Fruit fly (Drosophila melanogaster) whole organism, embryonic: Measurements from ENCODE around the gene Reepl1.

Source experiments
- Ada2b ChIP-seq: fragments of 200-800 bp; sonication (Bioruptor generic); IDR thresholded peaks from 2 replicates; pipeline ENCODE4 v1.3.6; 2022; ENCODE audit warnings: missing biosample characterization, missing genetic modification characterization
- B-H2 ChIP-seq: fragments of 200-800 bp; sonication (Bioruptor generic); optimal IDR thresholded peaks from 2 replicates; lab custom pipeline; 2018; ENCODE audit warnings: missing biosample characterization, mild to moderate bottlenecking, missing genetic modification characterization
- CG10267 ChIP-seq: fragments of 200-800 bp; sonication (Bioruptor generic); optimal IDR thresholded peaks from 2 replicates; lab custom pipeline; 2018; ENCODE audit warnings: missing biosample characterization, mild to moderate bottlenecking, missing genetic modification characterization, moderate library complexity
- CG12744 ChIP-seq: fragments of 200-800 bp; sonication (Bioruptor generic); optimal IDR thresholded peaks from 2 replicates; lab custom pipeline; 2016; ENCODE audit warnings: missing biosample characterization, missing genetic modification characterization
- CG13123 ChIP-seq: fragments of 200-800 bp; sonication (Bioruptor generic); optimal IDR thresholded peaks from 2 replicates; lab custom pipeline; 2016; ENCODE audit warnings: missing biosample characterization, missing genetic modification characterization
- CG13296 ChIP-seq: fragments of 200-800 bp; sonication (Bioruptor generic); optimal IDR thresholded peaks from 3 replicates; lab custom pipeline; 2018; ENCODE audit warnings: missing biosample characterization, mild to moderate bottlenecking, missing genetic modification characterization
- CG13775 ChIP-seq: fragments of 200-800 bp; sonication (Bioruptor generic); optimal IDR thresholded peaks from 3 replicates; lab custom pipeline; 2017; ENCODE audit warnings: missing biosample characterization, mild to moderate bottlenecking, missing genetic modification characterization
- CG13894 ChIP-seq: fragments of 200-800 bp; sonication (Bioruptor generic); optimal IDR thresholded peaks from 3 replicates; lab custom pipeline; 2018; ENCODE audit warnings: missing biosample characterization, mild to moderate bottlenecking, missing genetic modification characterization, moderate library complexity
- CG14014 ChIP-seq: fragments of 200-800 bp; sonication (Bioruptor generic); IDR thresholded peaks from 2 replicates; pipeline ENCODE4 v1.3.6; 2022; ENCODE audit warnings: missing biosample characterization, missing genetic modification characterization
- CG15073 ChIP-seq: fragments of 200-800 bp; sonication (Bioruptor generic); optimal IDR thresholded peaks from 2 replicates; lab custom pipeline; 2016; ENCODE audit warnings: missing biosample characterization, missing genetic modification characterization
- CG1602 ChIP-seq: fragments of 200-800 bp; sonication (Bioruptor generic); optimal IDR thresholded peaks from 3 replicates; lab custom pipeline; 2016; ENCODE audit warnings: missing biosample characterization, missing genetic modification characterization
- CG2875 ChIP-seq: fragments of 200-800 bp; sonication (Bioruptor generic); optimal IDR thresholded peaks from 2 replicates; lab custom pipeline; 2017; ENCODE audit warnings: missing biosample characterization, mild to moderate bottlenecking, missing genetic modification characterization, missing genetic modification reagents
- CG30403 ChIP-seq: fragments of 200-800 bp; sonication (Bioruptor generic); optimal IDR thresholded peaks from 3 replicates; lab custom pipeline; 2016; ENCODE audit warnings: missing biosample characterization, missing genetic modification characterization
- CG32532 ChIP-seq: fragments of 200-800 bp; sonication (Bioruptor generic); IDR thresholded peaks from 2 replicates; pipeline ENCODE4 v1.3.6; 2022; ENCODE audit warnings: missing biosample characterization, missing genetic modification characterization
- CG3726 ChIP-seq: fragments of 200-800 bp; sonication (Bioruptor generic); IDR thresholded peaks from 3 replicates; pipeline ENCODE4, ENCODE4 v1.3.6; 2022; ENCODE audit warnings: missing biosample characterization, missing genetic modification characterization
- CG4282 ChIP-seq: fragments of 200-800 bp; sonication (Bioruptor generic); optimal IDR thresholded peaks from 2 replicates; lab custom pipeline; 2016; ENCODE audit warnings: missing biosample characterization, missing genetic modification characterization
- CG7372 ChIP-seq: fragments of 200-800 bp; sonication (Bioruptor generic); IDR thresholded peaks from 2 replicates; pipeline ENCODE4 v1.3.6; 2022; ENCODE audit warnings: missing biosample characterization, missing genetic modification characterization
- CG7839 ChIP-seq: fragments of 200-800 bp; sonication (Bioruptor generic); optimal IDR thresholded peaks from 3 replicates; lab custom pipeline; 2018; ENCODE audit warnings: missing biosample characterization, mild to moderate bottlenecking, missing genetic modification characterization, moderate library complexity
- CG8281 ChIP-seq: fragments of 200-800 bp; sonication (Bioruptor generic); optimal IDR thresholded peaks from 2 replicates; lab custom pipeline; 2018; ENCODE audit warnings: missing biosample characterization, mild to moderate bottlenecking, missing genetic modification characterization, moderate library complexity
- CG8924 ChIP-seq: fragments of 200-800 bp; optimal IDR thresholded peaks from 3 replicates; lab custom pipeline; 2019; ENCODE audit warnings: missing biosample characterization, mild to moderate bottlenecking, missing genetic modification characterization, moderate library complexity
- CkIIα-i1 ChIP-seq: fragments of 200-800 bp; sonication (Bioruptor generic); IDR thresholded peaks from 2 replicates; pipeline ENCODE4 v1.3.6; 2022; ENCODE audit warnings: missing biosample characterization, missing genetic modification characterization
- CoRest ChIP-seq: fragments of 200-800 bp; sonication (Bioruptor generic); optimal IDR thresholded peaks from 3 replicates; lab custom pipeline; 2018; ENCODE audit warnings: missing biosample characterization, mild to moderate bottlenecking, missing genetic modification characterization, moderate library complexity
- Dip2 ChIP-seq: fragments of 200-800 bp; sonication (Bioruptor generic); IDR thresholded peaks from 2 replicates; pipeline ENCODE4 v1.3.6; 2022; ENCODE audit warnings: missing biosample characterization, missing genetic modification characterization
- HmgD ChIP-seq: fragments of 200-800 bp; sonication (Bioruptor generic); optimal IDR thresholded peaks from 3 replicates; lab custom pipeline; 2016; ENCODE audit warnings: missing biosample characterization, missing genetic modification characterization
- Hr39 ChIP-seq: fragments of >200 bp; optimal IDR thresholded peaks from 2 replicates; lab custom pipeline; 2017
- Lim3 ChIP-seq: fragments of 200-800 bp; sonication (Bioruptor generic); IDR thresholded peaks from 2 replicates; pipeline ENCODE4 v1.3.6; 2022; ENCODE audit warnings: missing biosample characterization, missing genetic modification characterization
- Meics ChIP-seq: fragments of 200-800 bp; sonication (Bioruptor generic); optimal IDR thresholded peaks from 2 replicates; lab custom pipeline; 2017; ENCODE audit warnings: missing biosample characterization, mild to moderate bottlenecking, missing genetic modification characterization
- NK7.1 ChIP-seq: fragments of 200-800 bp; sonication (Bioruptor generic); optimal IDR thresholded peaks from 3 replicates; lab custom pipeline; 2016; ENCODE audit warnings: missing biosample characterization, missing genetic modification characterization
- Oli ChIP-seq: fragments of 200-800 bp; sonication (Bioruptor generic); optimal IDR thresholded peaks from 2 replicates; lab custom pipeline; 2018; ENCODE audit warnings: missing biosample characterization, mild to moderate bottlenecking, missing genetic modification characterization, moderate library complexity
- PHDP ChIP-seq: fragments of 200-800 bp; sonication (Bioruptor generic); optimal IDR thresholded peaks from 3 replicates; lab custom pipeline; 2018; ENCODE audit warnings: missing biosample characterization, mild to moderate bottlenecking, missing genetic modification characterization, moderate library complexity
- Tbp ChIP-seq: fragments of >200 bp; optimal IDR thresholded peaks from 2 replicates; lab custom pipeline; 2018; ENCODE audit warnings: missing biosample characterization, missing genetic modification characterization
- amos ChIP-seq: fragments of 200-800 bp; sonication (Bioruptor generic); IDR thresholded peaks from 2 replicates; pipeline ENCODE4 v1.3.6; 2022; ENCODE audit warnings: missing biosample characterization, missing genetic modification characterization; ENCODE audit not compliant: partially characterized antibody
- az2 ChIP-seq: fragments of 200-800 bp; sonication (Bioruptor generic); optimal IDR thresholded peaks from 3 replicates; lab custom pipeline; 2016; ENCODE audit warnings: missing biosample characterization, missing genetic modification characterization
- cas ChIP-seq: fragments of 200-800 bp; sonication (Bioruptor generic); IDR thresholded peaks from 2 replicates; pipeline ENCODE4 v1.3.6; 2022; ENCODE audit warnings: missing biosample characterization, missing genetic modification characterization
- crp ChIP-seq, 2 experiments: fragments of 200-800 bp; sonication (Bioruptor generic); optimal IDR thresholded peaks; 2 replicates in 1 of 2; 3 replicates in 1 of 2; lab custom pipeline; 2017; ENCODE audit warnings: missing biosample characterization in 2 of 2, missing genetic modification characterization in 2 of 2, mild to moderate bottlenecking in 1 of 2, moderate library complexity in 1 of 2
- gcm ChIP-seq: fragments of 200-800 bp; sonication (Bioruptor generic); optimal IDR thresholded peaks from 2 replicates; lab custom pipeline; 2019; ENCODE audit warnings: missing biosample characterization, mild to moderate bottlenecking, missing genetic modification characterization, moderate library complexity
- grau ChIP-seq: fragments of 200-800 bp; optimal IDR thresholded peaks from 3 replicates; lab custom pipeline; 2019; ENCODE audit warnings: missing biosample characterization, mild to moderate bottlenecking, missing genetic modification characterization, moderate library complexity
- kay ChIP-seq: fragments of 200-800 bp; sonication (Bioruptor generic); optimal IDR thresholded peaks from 2 replicates; lab custom pipeline; 2016; ENCODE audit warnings: missing biosample characterization, missing genetic modification characterization
- odd ChIP-seq: fragments of 200-800 bp; sonication (Bioruptor generic); optimal IDR thresholded peaks from 2 replicates; lab custom pipeline; 2017; ENCODE audit warnings: missing biosample characterization, mild to moderate bottlenecking, missing genetic modification characterization
- salm ChIP-seq: fragments of 200-800 bp; sonication (Bioruptor generic); optimal IDR thresholded peaks from 2 replicates; lab custom pipeline; 2018; ENCODE audit warnings: missing biosample characterization, mild to moderate bottlenecking, missing genetic modification characterization
- sc ChIP-seq, 3 experiments: fragments of >200 bp in 2 of 3; fragments of 200-800 bp in 1 of 3; sonication (Bioruptor generic) in 1 of 3; optimal IDR thresholded peaks; 2 replicates in 2 of 3; 3 replicates in 1 of 3; lab custom pipeline; 2017; ENCODE audit warnings: mild to moderate bottlenecking in 1 of 3, missing biosample characterization in 1 of 3, missing genetic modification characterization in 1 of 3, missing genetic modification reagents in 1 of 3
- shn ChIP-seq: fragments of 200-800 bp; sonication (Bioruptor generic); optimal IDR thresholded peaks from 3 replicates; lab custom pipeline; 2016; ENCODE audit warnings: missing biosample characterization, missing genetic modification characterization
- sob ChIP-seq: fragments of 200-800 bp; sonication (Bioruptor generic); IDR thresholded peaks from 2 replicates; pipeline ENCODE4 v1.3.6; 2022; ENCODE audit warnings: missing biosample characterization, missing genetic modification characterization
- stwl ChIP-seq: fragments of 200-800 bp; sonication (Bioruptor generic); optimal IDR thresholded peaks from 3 replicates; lab custom pipeline; 2018; ENCODE audit warnings: missing biosample characterization, mild to moderate bottlenecking, missing genetic modification characterization, moderate library complexity
- tap ChIP-seq: fragments of 200-800 bp; optimal IDR thresholded peaks from 3 replicates; lab custom pipeline; 2019; ENCODE audit warnings: missing biosample characterization, mild to moderate bottlenecking, missing genetic modification characterization, moderate library complexity
- unc-4 ChIP-seq: fragments of 200-800 bp; sonication (Bioruptor generic); IDR thresholded peaks from 2 replicates; pipeline ENCODE4 v1.3.6; 2022; ENCODE audit warnings: missing biosample characterization, missing genetic modification characterization; ENCODE audit not compliant: partially characterized antibody
- vfl ChIP-seq: fragments of 200-800 bp; sonication (Bioruptor generic); optimal IDR thresholded peaks from 2 replicates; lab custom pipeline; 2016; ENCODE audit warnings: missing biosample characterization, missing genetic modification characterization
- vnd ChIP-seq: fragments of 200-800 bp; sonication (Bioruptor generic); IDR thresholded peaks from 3 replicates; pipeline ENCODE4 v1.3.6; 2022; ENCODE audit warnings: missing biosample characterization, missing genetic modification characterization; ENCODE audit not compliant: partially characterized antibody
- wek ChIP-seq: fragments of 200-800 bp; sonication (Bioruptor generic); optimal IDR thresholded peaks from 3 replicates; lab custom pipeline; 2018; ENCODE audit warnings: missing biosample characterization, mild to moderate bottlenecking, missing genetic modification characterization, moderate library complexity
- zf30C ChIP-seq: fragments of 200-800 bp; sonication (Bioruptor generic); optimal IDR thresholded peaks from 3 replicates; lab custom pipeline; 2018; ENCODE audit warnings: missing biosample characterization, mild to moderate bottlenecking, missing genetic modification characterization
- zfh1 ChIP-seq: fragments of 200-800 bp; sonication (Bioruptor generic); IDR thresholded peaks from 3 replicates; pipeline ENCODE4 v1.3.6; 2022; ENCODE audit warnings: missing biosample characterization, missing genetic modification characterization

Gene Reepl1

DNA sequence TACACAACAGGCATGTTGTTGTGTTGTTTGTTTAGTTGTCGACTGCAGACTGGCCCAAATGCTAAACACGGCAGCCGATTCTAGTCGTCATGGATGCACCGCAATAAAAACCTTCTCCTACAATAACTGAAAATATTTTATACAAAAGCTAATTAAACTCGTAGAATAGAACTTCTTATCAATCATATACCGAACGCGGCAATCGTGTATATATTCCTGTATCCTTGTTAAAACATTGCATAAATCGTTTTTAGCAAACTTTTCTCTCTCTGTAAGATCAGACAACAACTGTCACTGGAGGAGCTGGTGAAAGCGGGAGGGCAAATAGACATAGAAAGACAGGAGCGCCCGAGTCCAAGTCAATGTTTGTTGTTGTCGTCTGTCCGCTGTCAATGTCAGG lies 23.8 kb upstream of the Reepl1 start (continued):
- TF ChIP-seq zf30C (GFP tag; lab: Kevin White, UChicago) (peak; percentile 24), unc-4 (GFP tag; lab: Robert Waterston, UW) (no peak), NK7.1 (GFP tag; lab: Kevin White, UChicago) (no peak), cas (GFP tag; lab: Robert Waterston, UW) (no peak), gcm (no peak), odd (peak; percentile 4), Hr39 (lab: Kevin White, UChicago) (no peak), PHDP (peak; percentile 13), CG32532 (GFP tag; lab: Robert Waterston, UW) (no peak), tap (tag; lab: Kevin White, UChicago) (peak; percentile 17), CG30403 (GFP tag; lab: Kevin White, UChicago) (peak; percentile 34), CkIIα-i1 (no peak), az2 (GFP tag; lab: Kevin White, UChicago) (peak; percentile 54), CG12744 (GFP tag; lab: Kevin White, UChicago) (no peak), CG3726 (GFP tag; lab: Robert Waterston, UW) (no peak), CG7839 (tag; lab: Kevin White, UChicago) (peak; percentile 59), CG1602 (GFP tag; lab: Kevin White, UChicago) (peak; percentile 11), Dip2 (GFP tag; lab: Robert Waterston, UW) (no peak), Meics (GFP tag; lab: Kevin White, UChicago) (no peak), B-H2 (no peak), CG7372 (GFP tag; lab: Robert Waterston, UW) (no peak), wek (GFP tag; lab: Kevin White, UChicago) (no peak), CG14014 (GFP tag; lab: Robert Waterston, UW) (no peak), vfl (GFP tag; lab: Kevin White, UChicago) (no peak), CG8924 (tag; lab: Kevin White, UChicago) (peak; percentile 41), CoRest (no peak), vnd (GFP tag; lab: Robert Waterston, UW) (no peak), kay (no peak), CG10267 (tag; lab: Kevin White, UChicago) (peak; percentile 64), grau (peak; percentile 43), sob (GFP tag; lab: Robert Waterston, UW) (no peak), CG15073 (GFP tag; lab: Kevin White, UChicago) (no peak), CG13894 (tag; lab: Kevin White, UChicago) (no peak), crp (GFP tag; optimal IDR thresholded peaks at IDR 0.05; lab: Kevin White, UChicago) (no peak), CG4282 (GFP tag; lab: Kevin White, UChicago) (no peak), CG13296 (GFP tag; lab: Kevin White, UChicago) (no peak), Tbp (no peak), salm (tag; lab: Kevin White, UChicago) (no peak), Lim3 (no peak), CG13775 (GFP tag; lab: Kevin White, UChicago) (peak; percentile 16), CG13123 (GFP tag; lab: Kevin White, UChicago) (no peak), amos (no peak), CG2875 (GFP tag; lab: Kevin White, UChicago) (peak; percentile 3), Ada2b (no peak), shn (no peak), zfh1 (0 out of 3 replicates have a peak, but pooled peaks have one; percentile 30), CG8281 (tag; lab: Kevin White, UChicago) (no peak), sc (optimal IDR thresholded peaks at IDR 0.05; lab: Kevin White, UChicago) (no peak), sc (GFP tag; optimal IDR thresholded peaks at IDR 0.05; lab: Kevin White, UChicago) (no peak), stwl (tag; lab: Kevin White, UChicago) (no peak), Oli (tag; lab: Kevin White, UChicago) (peak; percentile 41), HmgD (GFP tag; lab: Kevin White, UChicago) (no peak)
